Fruit fly (Drosophila melanogaster) whole organism, prepupa: ENCODE measurements around the gene shi.

Experiments used
- CG10669 ChIP-seq: fragments of 200-800 bp; sonication (Bioruptor generic); optimal IDR thresholded peaks from 3 replicates; lab custom pipeline; 2018; ENCODE audit warnings: missing biosample characterization, mild to moderate bottlenecking, missing genetic modification characterization, moderate library complexity
- CG11294 ChIP-seq: fragments of 200-800 bp; sonication (Bioruptor generic); IDR thresholded peaks from 2 replicates; pipeline ENCODE4 v1.3.6; 2022; ENCODE audit warnings: missing biosample characterization, missing genetic modification characterization
- CG11762 ChIP-seq: fragments of 200-800 bp; sonication (Bioruptor generic); optimal IDR thresholded peaks from 3 replicates; lab custom pipeline; 2016; ENCODE audit warnings: missing biosample characterization, missing genetic modification characterization; ENCODE audit not compliant: insufficient read depth
- CG11902 ChIP-seq: fragments of 200-800 bp; sonication (Bioruptor generic); optimal IDR thresholded peaks from 3 replicates; lab custom pipeline; 2016; ENCODE audit warnings: missing biosample characterization, missing genetic modification characterization
- CG1621 ChIP-seq: fragments of 200-800 bp; sonication (Bioruptor generic); optimal IDR thresholded peaks from 3 replicates; lab custom pipeline; 2018; ENCODE audit warnings: missing biosample characterization, mild to moderate bottlenecking, missing genetic modification characterization
- CG16779 ChIP-seq: fragments of 200-800 bp; sonication (Bioruptor generic); optimal IDR thresholded peaks from 3 replicates; lab custom pipeline; 2017; ENCODE audit warnings: missing biosample characterization, mild to moderate bottlenecking, missing genetic modification characterization
- CG3032 ChIP-seq: fragments of 200-800 bp; optimal IDR thresholded peaks from 2 replicates; lab custom pipeline; 2019; ENCODE audit warnings: missing biosample characterization, mild to moderate bottlenecking, missing genetic modification characterization, moderate library complexity
- CG31627 ChIP-seq: fragments of 200-800 bp; sonication (Bioruptor generic); optimal IDR thresholded peaks from 3 replicates; lab custom pipeline; 2016; ENCODE audit warnings: missing biosample characterization, missing genetic modification characterization
- CG32006 ChIP-seq: fragments of 200-800 bp; sonication (Bioruptor generic); optimal IDR thresholded peaks from 3 replicates; lab custom pipeline; 2017; ENCODE audit warnings: missing biosample characterization, mild to moderate bottlenecking, missing genetic modification characterization
- CG3919 ChIP-seq: fragments of 200-800 bp; sonication (Bioruptor generic); optimal IDR thresholded peaks from 3 replicates; lab custom pipeline; 2016; ENCODE audit warnings: missing biosample characterization, missing genetic modification characterization
- CG4318 ChIP-seq: fragments of 200-800 bp; sonication (Bioruptor generic); optimal IDR thresholded peaks from 3 replicates; lab custom pipeline; 2017; ENCODE audit warnings: missing biosample characterization, mild to moderate bottlenecking, missing genetic modification characterization
- CG6808 ChIP-seq: fragments of 200-800 bp; sonication (Bioruptor generic); optimal IDR thresholded peaks from 3 replicates; lab custom pipeline; 2017; ENCODE audit warnings: missing biosample characterization, missing genetic modification characterization, mild to moderate bottlenecking, moderate library complexity, missing genetic modification reagents
- CG6854 ChIP-seq: fragments of 200-800 bp; sonication (Bioruptor generic); optimal IDR thresholded peaks from 2 replicates; lab custom pipeline; 2017; ENCODE audit warnings: missing biosample characterization, mild to moderate bottlenecking, missing genetic modification characterization
- CG7368 ChIP-seq: fragments of 200-800 bp; sonication (Bioruptor generic); optimal IDR thresholded peaks from 3 replicates; lab custom pipeline; 2016; ENCODE audit warnings: missing biosample characterization, missing genetic modification characterization
- CG8119 ChIP-seq: fragments of 200-800 bp; sonication (Bioruptor generic); IDR thresholded peaks from 3 replicates; pipeline ENCODE4 v1.3.6; 2022; ENCODE audit warnings: missing biosample characterization, missing genetic modification characterization
- CG8319 ChIP-seq: fragments of 200-800 bp; sonication (Bioruptor generic); optimal IDR thresholded peaks from 3 replicates; lab custom pipeline; 2016; ENCODE audit warnings: missing biosample characterization, missing genetic modification characterization
- CG9139 ChIP-seq: fragments of 200-800 bp; sonication (Bioruptor generic); optimal IDR thresholded peaks from 3 replicates; lab custom pipeline; 2017; ENCODE audit warnings: missing biosample characterization, mild to moderate bottlenecking, missing genetic modification characterization
- Eip75B ChIP-seq: fragments of 200-800 bp; sonication (Bioruptor generic); optimal IDR thresholded peaks from 3 replicates; lab custom pipeline; 2016; ENCODE audit warnings: missing biosample characterization, missing genetic modification characterization
- Eip78C ChIP-seq: fragments of 200-800 bp; sonication (Bioruptor generic); peaks from one replicate; lab custom pipeline; 2016; ENCODE audit warnings: missing biosample characterization, missing genetic modification characterization
- Ets21C ChIP-seq: fragments of 200-800 bp; sonication (Bioruptor generic); optimal IDR thresholded peaks from 3 replicates; lab custom pipeline; 2016; ENCODE audit warnings: missing biosample characterization, missing genetic modification characterization
- Ets96B ChIP-seq: fragments of 200-800 bp; optimal IDR thresholded peaks from 2 replicates; lab custom pipeline; 2019; ENCODE audit warnings: missing biosample characterization, mild to moderate bottlenecking, missing genetic modification characterization, moderate library complexity
- Hr4 ChIP-seq: fragments of 200-800 bp; sonication (Bioruptor generic); optimal IDR thresholded peaks from 3 replicates; lab custom pipeline; 2016; ENCODE audit warnings: missing biosample characterization, missing genetic modification characterization
- Lpt ChIP-seq: fragments of 200-800 bp; sonication (Bioruptor generic); optimal IDR thresholded peaks from 3 replicates; lab custom pipeline; 2016; ENCODE audit warnings: missing biosample characterization, missing genetic modification characterization
- Met ChIP-seq: fragments of 200-800 bp; sonication (Bioruptor generic); optimal IDR thresholded peaks from 3 replicates; lab custom pipeline; 2016; ENCODE audit warnings: missing biosample characterization, missing genetic modification characterization
- Sox14 ChIP-seq: fragments of 200-800 bp; sonication (Bioruptor generic); optimal IDR thresholded peaks from 3 replicates; lab custom pipeline; 2016; ENCODE audit warnings: missing biosample characterization, missing genetic modification characterization
- achi ChIP-seq: fragments of 200-800 bp; sonication (Bioruptor generic); optimal IDR thresholded peaks from 3 replicates; lab custom pipeline; 2016; ENCODE audit warnings: missing biosample characterization, missing genetic modification characterization
- acj6 ChIP-seq: fragments of 200-800 bp; sonication (Bioruptor generic); optimal IDR thresholded peaks from 3 replicates; lab custom pipeline; 2016; ENCODE audit warnings: missing biosample characterization, missing genetic modification characterization
- cyc ChIP-seq: fragments of 200-800 bp; sonication (Bioruptor generic); optimal IDR thresholded peaks from 3 replicates; lab custom pipeline; 2016; ENCODE audit warnings: missing biosample characterization, missing genetic modification characterization
- dac ChIP-seq: fragments of 200-800 bp; sonication (Bioruptor generic); optimal IDR thresholded peaks from 2 replicates; lab custom pipeline; 2017; ENCODE audit warnings: missing biosample characterization, mild to moderate bottlenecking, missing genetic modification characterization
- esn ChIP-seq: fragments of 200-800 bp; sonication (Bioruptor generic); optimal IDR thresholded peaks from 2 replicates; lab custom pipeline; 2016; ENCODE audit warnings: missing biosample characterization, mild to moderate bottlenecking, missing genetic modification characterization, moderate library complexity
- fd59A ChIP-seq: fragments of 200-800 bp; sonication (Bioruptor generic); optimal IDR thresholded peaks from 2 replicates; lab custom pipeline; 2017; ENCODE audit warnings: missing biosample characterization, mild to moderate bottlenecking, missing genetic modification characterization, missing genetic modification reagents
- fkh ChIP-seq: fragments of 200-800 bp; sonication (Bioruptor generic); optimal IDR thresholded peaks from 3 replicates; lab custom pipeline; 2017; ENCODE audit warnings: missing biosample characterization, mild to moderate bottlenecking, missing genetic modification characterization, moderate library complexity
- lz ChIP-seq: fragments of 200-800 bp; sonication (Bioruptor generic); optimal IDR thresholded peaks from 3 replicates; lab custom pipeline; 2016; ENCODE audit warnings: missing biosample characterization, missing genetic modification characterization
- net ChIP-seq: fragments of 200-800 bp; sonication (Bioruptor generic); optimal IDR thresholded peaks from 3 replicates; lab custom pipeline; 2016; ENCODE audit warnings: missing biosample characterization, missing genetic modification characterization
- pdm3 ChIP-seq: fragments of 200-800 bp; sonication (Bioruptor generic); optimal IDR thresholded peaks from 3 replicates; lab custom pipeline; 2016; ENCODE audit warnings: missing biosample characterization, missing genetic modification characterization
- salr ChIP-seq, 2 experiments: fragments of 200-800 bp; sonication (Bioruptor generic); optimal IDR thresholded peaks; 3 replicates each; lab custom pipeline; 2016 to 2018; ENCODE audit warnings: missing biosample characterization in 2 of 2, missing genetic modification characterization in 2 of 2, mild to moderate bottlenecking in 1 of 2
- spab ChIP-seq: fragments of 200-800 bp; sonication (Bioruptor generic); optimal IDR thresholded peaks from 2 replicates; lab custom pipeline; 2017; ENCODE audit warnings: missing biosample characterization, mild to moderate bottlenecking, missing genetic modification characterization, missing genetic modification reagents
- ss ChIP-seq, 2 experiments: fragments of 200-800 bp; sonication (Bioruptor generic); optimal IDR thresholded peaks; 2 replicates in 1 of 2; 3 replicates in 1 of 2; lab custom pipeline; 2017 to 2018; ENCODE audit warnings: mild to moderate bottlenecking in 2 of 2, missing biosample characterization in 2 of 2, missing genetic modification characterization in 2 of 2, moderate library complexity in 1 of 2
- svp ChIP-seq: fragments of 200-800 bp; sonication (Bioruptor generic); peaks from one replicate; lab custom pipeline; 2016; ENCODE audit warnings: missing biosample characterization, missing genetic modification characterization
- topi ChIP-seq: fragments of 200-800 bp; sonication (Bioruptor generic); optimal IDR thresholded peaks from 3 replicates; lab custom pipeline; 2016; ENCODE audit warnings: missing biosample characterization, missing genetic modification characterization

Gene shi

DNA sequence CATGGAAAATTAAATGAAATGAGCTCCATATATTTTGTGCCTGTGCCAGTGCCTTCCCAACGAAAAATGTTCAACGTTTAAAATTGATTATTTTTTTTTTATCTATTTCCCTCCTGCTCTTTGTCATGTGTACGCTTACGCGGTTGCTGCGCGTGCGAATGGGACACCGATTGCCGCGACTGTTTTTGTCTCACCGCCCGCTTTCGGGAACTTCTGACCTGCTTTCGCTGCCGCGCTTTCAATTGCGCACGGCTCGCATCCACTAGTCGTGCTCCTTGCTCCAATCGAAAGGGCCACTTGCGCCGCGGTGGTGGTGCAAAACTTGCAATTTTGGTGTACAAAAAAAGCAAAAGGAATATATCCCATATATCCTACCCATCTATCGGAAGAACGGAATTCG, 31.4 kb upstream of the shi start (continued):
- TF ChIP-seq pdm3 (GFP tag; lab: Kevin White, UChicago), result peak; percentile 26
- TF ChIP-seq CG3919 (GFP tag; lab: Kevin White, UChicago), result peak; percentile 42
- TF ChIP-seq acj6 (GFP tag; lab: Kevin White, UChicago), result no peak
- peak; percentile 38 for TF ChIP-seq Eip78C (GFP tag; lab: Kevin White, UChicago)
- peak; percentile 67 for TF ChIP-seq Lpt (GFP tag; lab: Kevin White, UChicago)
- TF ChIP-seq CG16779 (tag; lab: Kevin White, UChicago), result peak; percentile 70
- peak; percentile 53 for TF ChIP-seq CG10669 (GFP tag; lab: Kevin White, UChicago)
- peak; percentile 40 for TF ChIP-seq dac
- no peak for TF ChIP-seq CG11902 (GFP tag; lab: Kevin White, UChicago)
- TF ChIP-seq CG7368 (GFP tag; lab: Kevin White, UChicago), result peak; percentile 54
- peak; percentile 15 for TF ChIP-seq esn
- TF ChIP-seq salr (GFP tag; optimal IDR thresholded peaks at IDR 0.05; lab: Kevin White, UChicago), result peak in 1 of 2 experiments; percentile 45
- TF ChIP-seq achi (GFP tag; lab: Kevin White, UChicago), result peak; percentile 36
- peak; percentile 10 for TF ChIP-seq CG8319 (GFP tag; lab: Kevin White, UChicago)
- TF ChIP-seq CG1621, result peak; percentile 65
- TF ChIP-seq Sox14 (GFP tag; lab: Kevin White, UChicago), result peak; percentile 86
- no peak for TF ChIP-seq CG11294 (GFP tag; lab: Robert Waterston, UW)
- TF ChIP-seq CG9139 (GFP tag; lab: Kevin White, UChicago), result peak; percentile 77
- peak; percentile 69 for TF ChIP-seq Eip75B (GFP tag; lab: Kevin White, UChicago)
- TF ChIP-seq Hr4 (GFP tag; lab: Kevin White, UChicago), result no peak
- TF ChIP-seq CG31627, result no peak
- TF ChIP-seq CG4318 (GFP tag; lab: Kevin White, UChicago), result no peak
- TF ChIP-seq Ets96B (tag; lab: Kevin White, UChicago), result peak; percentile 51
- peak; percentile 24 for TF ChIP-seq fkh (GFP tag; lab: Kevin White, UChicago)
- TF ChIP-seq fd59A (GFP tag; lab: Kevin White, UChicago), result peak; percentile 42
- peak; percentile 9 for TF ChIP-seq CG6854 (GFP tag; lab: Kevin White, UChicago)
- TF ChIP-seq ss (GFP tag; optimal IDR thresholded peaks at IDR 0.05; lab: Kevin White, UChicago), result peak; percentile 70 to 82
- peak; percentile 45 for TF ChIP-seq spab (GFP tag; lab: Kevin White, UChicago)
- TF ChIP-seq topi (GFP tag; lab: Kevin White, UChicago), result peak; percentile 36
- TF ChIP-seq CG6808 (GFP tag; lab: Kevin White, UChicago), result peak; percentile 74
- peak; percentile 20 for TF ChIP-seq lz (GFP tag; lab: Kevin White, UChicago)
- TF ChIP-seq Ets21C, result no peak
- TF ChIP-seq svp, result peak; percentile 90
- TF ChIP-seq Met, result peak; percentile 21
- no peak for TF ChIP-seq cyc (GFP tag; lab: Kevin White, UChicago)
- no peak for TF ChIP-seq CG11762 (GFP tag; lab: Kevin White, UChicago)

DNA sequence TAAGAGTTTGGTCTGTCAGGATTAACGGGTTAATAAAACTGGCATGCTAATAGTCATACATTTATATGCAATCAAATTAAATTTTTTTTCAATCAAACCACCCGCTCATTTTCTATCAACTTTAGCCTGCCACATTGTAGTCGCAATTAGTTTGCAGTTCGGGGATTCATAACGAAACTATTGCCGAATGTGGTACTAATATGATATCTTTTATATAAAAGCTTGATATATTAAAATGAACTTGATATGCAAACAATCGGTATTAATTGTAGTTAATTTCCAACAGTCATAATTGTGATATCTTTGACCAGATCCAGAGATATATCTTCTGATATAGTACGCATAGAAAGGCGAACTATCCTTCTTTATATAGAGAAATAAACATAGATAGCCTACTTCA, 25.9 kb upstream of the shi start:
- TF ChIP-seq CG32006 (no peak), CG8119 (GFP tag; lab: Robert Waterston, UW) (no peak), lz (GFP tag; lab: Kevin White, UChicago) (no peak), Eip78C (GFP tag; lab: Kevin White, UChicago) (peak; percentile 3), net (GFP tag; lab: Kevin White, UChicago) (no peak), CG3032 (tag; lab: Kevin White, UChicago) (no peak), salr (GFP tag; optimal IDR thresholded peaks at IDR 0.05; lab: Kevin White, UChicago) (no peak)
